Worm (Caenorhabditis elegans): ENCODE data around the gene cif-1.
A peak's percentile ranks its signal among the peaks of the same experiment; 100 is the strongest.

Gene cif-1

ce11 chrIV:4749728-4750278 is 39.2 kb upstream of the cif-1 start, which contains the start of the genes rpl-20 and Y17G9B.5 (continued):
- TF ChIP-seq blmp-1 (tag; optimal IDR thresholded peaks at IDR 0.05; ENCODE audit: insufficient read depth) (peak; percentile 98), nhr-23 (tag; optimal IDR thresholded peaks at IDR 0.05) (no peak), F13H6.1 (tag; optimal IDR thresholded peaks at IDR 0.05) (peak; percentile 100), crh-2 (tag; optimal IDR thresholded peaks at IDR 0.05) (peak; percentile 100), nhr-6 (tag; optimal IDR thresholded peaks at IDR 0.05) (peak; percentile 100), R02D3.7 (tag; optimal IDR thresholded peaks at IDR 0.05) (peak; percentile 100), sma-9 (GFP tag; optimal IDR thresholded peaks at IDR 0.05) (peak; percentile 100), sma-9 (tag; optimal IDR thresholded peaks at IDR 0.05) (no peak), lin-39 (tag; optimal IDR thresholded peaks at IDR 0.05) (peak; percentile 94), alr-1 (tag; optimal IDR thresholded peaks at IDR 0.05) (peak; percentile 97), nhr-12 (tag; optimal IDR thresholded peaks at IDR 0.05) (peak; percentile 83), mbf-1 (tag; optimal IDR thresholded peaks at IDR 0.05) (peak; percentile 71), unc-39 (tag; optimal IDR thresholded peaks at IDR 0.05) (peak; percentile 77), gmeb-1 (tag; optimal IDR thresholded peaks at IDR 0.05) (peak; percentile 98), egl-27 (tag; optimal IDR thresholded peaks at IDR 0.05) (peak; percentile 100), lin-13 (GFP tag; optimal IDR thresholded peaks at IDR 0.05) (peak; percentile 99), nhr-129 (tag; optimal IDR thresholded peaks at IDR 0.05) (peak; percentile 99), lin-11 (tag; optimal IDR thresholded peaks at IDR 0.05) (peak; percentile 98), peb-1 (tag; optimal IDR thresholded peaks at IDR 0.05) (no peak)

ce11 chrIV:4749155-4749554 is 38.6 kb upstream of the cif-1 start:
- peak; percentile 4 for TF ChIP-seq sma-9 (GFP tag; optimal IDR thresholded peaks at IDR 0.05)
- TF ChIP-seq sma-9 (tag; optimal IDR thresholded peaks at IDR 0.05), result no peak
- no peak for TF ChIP-seq ceh-16 (tag; optimal IDR thresholded peaks at IDR 0.05)

- TF ChIP-seq nhr-10 (tag; optimal IDR thresholded peaks at IDR 0.05) (no peak), Y55F3AM.14 (GFP tag; optimal IDR thresholded peaks at IDR 0.05) (peak; percentile 39), snpc-4 (tag; optimal IDR thresholded peaks at IDR 0.05) (no peak), mab-5 (tag; optimal IDR thresholded peaks at IDR 0.05) (peak; percentile 38), dmd-4 (tag; optimal IDR thresholded peaks at IDR 0.05) (no peak), alr-1 (tag; optimal IDR thresholded peaks at IDR 0.05) (no peak), fos-1 (tag; optimal IDR thresholded peaks at IDR 0.05) (peak; percentile 70), R02D3.7 (tag; optimal IDR thresholded peaks at IDR 0.05) (no peak), lsy-2 (tag; optimal IDR thresholded peaks at IDR 0.05) (peak; percentile 59 to 87), sem-4 (tag; optimal IDR thresholded peaks at IDR 0.05) (peak; percentile 47), nhr-21 (tag; optimal IDR thresholded peaks at IDR 0.05) (peak; percentile 3), sma-9 (GFP tag; optimal IDR thresholded peaks at IDR 0.05) (peak; percentile 80), sma-9 (tag; optimal IDR thresholded peaks at IDR 0.05) (no peak), nhr-12 (tag; optimal IDR thresholded peaks at IDR 0.05) (no peak), F13H6.1 (tag; optimal IDR thresholded peaks at IDR 0.05) (peak; percentile 62), nhr-11 (tag; optimal IDR thresholded peaks at IDR 0.05) (no peak), ama-1 (optimal IDR thresholded peaks at IDR 0.05) (peak; percentile 71), nhr-25 (tag; optimal IDR thresholded peaks at IDR 0.05) (peak; percentile 70), ztf-11 (tag; optimal IDR thresholded peaks at IDR 0.05) (no peak), elt-1 (tag; optimal IDR thresholded peaks at IDR 0.05) (no peak), unc-62 (GFP tag; optimal IDR thresholded peaks at IDR 0.05) (no peak), blmp-1 (tag; optimal IDR thresholded peaks at IDR 0.05; ENCODE audit: insufficient read depth) (no peak), skn-1 (tag; optimal IDR thresholded peaks at IDR 0.05) (no peak), mbf-1 (tag; optimal IDR thresholded peaks at IDR 0.05) (no peak), unc-55 (GFP tag; optimal IDR thresholded peaks at IDR 0.05) (peak; percentile 69), aly-2 (tag; optimal IDR thresholded peaks at IDR 0.05) (no peak), egl-27 (tag; optimal IDR thresholded peaks at IDR 0.05) (no peak), gmeb-1 (tag; optimal IDR thresholded peaks at IDR 0.05) (peak; percentile 14), ceh-82 (tag; optimal IDR thresholded peaks at IDR 0.05) (no peak), ceh-16 (tag; optimal IDR thresholded peaks at IDR 0.05) (no peak), lin-13 (GFP tag; optimal IDR thresholded peaks at IDR 0.05) (peak; percentile 67), nhr-129 (tag; optimal IDR thresholded peaks at IDR 0.05) (peak; percentile 95), nhr-237 (tag; optimal IDR thresholded peaks at IDR 0.05) (no peak), crh-2 (tag; optimal IDR thresholded peaks at IDR 0.05) (peak; percentile 61), ZK546.5 (tag; optimal IDR thresholded peaks at IDR 0.05) (no peak), ztf-1 (GFP tag; conservative IDR thresholded peaks at IDR 0.05) (no peak), nhr-77 (tag; optimal IDR thresholded peaks at IDR 0.05) (no peak), unc-39 (tag; optimal IDR thresholded peaks at IDR 0.05) (no peak), lin-39 (tag; optimal IDR thresholded peaks at IDR 0.05) (no peak), zag-1 (tag; optimal IDR thresholded peaks at IDR 0.05) (no peak), ztf-4 (tag; optimal IDR thresholded peaks at IDR 0.05) (peak; percentile 74), C34F6.9 (tag; optimal IDR thresholded peaks at IDR 0.05) (peak; percentile 69), sma-3 (GFP tag; optimal IDR thresholded peaks at IDR 0.05) (peak; percentile 55), lin-11 (tag; optimal IDR thresholded peaks at IDR 0.05) (peak; percentile 19)
These were observed 38.0 kb upstream of the cif-1 start, which contains the start of gene cyc-2.1 for ce11 chrIV:4748408-4749105. cyc-2.1 (minus strand) TSS chrIV:4749012.

All from whole organism, L2 larva.